Fruit fly (Drosophila melanogaster): ENCODE measurements around the gene GABA-B-R1.
A peak's percentile ranks its signal among the peaks of the same experiment; 100 is the strongest.

The GABA-B-R1 gene

dm6 chr2L:15057225-15058117, 41.3 kb downstream of the GABA-B-R1 start, which contains the start of gene ck (continued):
- TF ChIP-seq CG1647 (GFP tag; optimal IDR thresholded peaks at IDR 0.05): no peak
- no peak for TF ChIP-seq pros (GFP tag; optimal IDR thresholded peaks at IDR 0.05)
- TF ChIP-seq trem (tag; optimal IDR thresholded peaks at IDR 0.05): peak; percentile 61
- no peak for TF ChIP-seq nom (GFP tag; optimal IDR thresholded peaks at IDR 0.05)
- TF ChIP-seq lab (GFP tag; optimal IDR thresholded peaks at IDR 0.05): peak; percentile 9
- TF ChIP-seq CG2678 (tag; optimal IDR thresholded peaks at IDR 0.05): no peak
- no peak for TF ChIP-seq slbo (GFP tag; IDR thresholded peaks at IDR 0.05)
- no peak for TF ChIP-seq abd-A (tag; optimal IDR thresholded peaks at IDR 0.05)
- TF ChIP-seq CG10979 (tag; optimal IDR thresholded peaks at IDR 0.05): no peak
- no peak for TF ChIP-seq unpg (GFP tag; optimal IDR thresholded peaks at IDR 0.05)
- TF ChIP-seq ara (GFP tag; IDR thresholded peaks at IDR 0.05): no peak
- peak; percentile 15 for TF ChIP-seq CoRest (tag; optimal IDR thresholded peaks at IDR 0.05)
- no peak for TF ChIP-seq lbe (GFP tag; optimal IDR thresholded peaks at IDR 0.05)
- peak; percentile 54; the same call in 2 of the 3 replicates for TF ChIP-seq vnd (GFP tag; IDR thresholded peaks at IDR 0.05; ENCODE audit: partially characterized antibody)
- no peak for TF ChIP-seq NfI (GFP tag; optimal IDR thresholded peaks at IDR 0.05)
- TF ChIP-seq Dek (tag; optimal IDR thresholded peaks at IDR 0.05): no peak
- no peak for TF ChIP-seq jing (GFP tag; optimal IDR thresholded peaks at IDR 0.05)
- TF ChIP-seq Spps (tag; optimal IDR thresholded peaks at IDR 0.05): no peak
- peak; percentile 67 for TF ChIP-seq CG8290 (GFP tag; optimal IDR thresholded peaks at IDR 0.05)
- peak; percentile 20 to 77 for TF ChIP-seq CG8290 (tag; optimal IDR thresholded peaks at IDR 0.05)
- peak; percentile 66 for TF ChIP-seq hbn (GFP tag; IDR thresholded peaks at IDR 0.05; ENCODE audit: partially characterized antibody)
- TF ChIP-seq Jarid2 (GFP tag; optimal IDR thresholded peaks at IDR 0.05): peak; percentile 50
- TF ChIP-seq ttk (GFP tag; IDR thresholded peaks at IDR 0.05): no peak
- TF ChIP-seq sima (GFP tag; optimal IDR thresholded peaks at IDR 0.05): no peak
- no peak for TF ChIP-seq CG13424 (tag; optimal IDR thresholded peaks at IDR 0.05)
- no peak for TF ChIP-seq ash1 (GFP tag; optimal IDR thresholded peaks at IDR 0.05)
- TF ChIP-seq CG31365 (tag; optimal IDR thresholded peaks at IDR 0.05): peak; percentile 77
- peak; percentile 46; the same call in 1 of the 2 replicates for TF ChIP-seq CG3847 (GFP tag; IDR thresholded peaks at IDR 0.05)
- no peak for TF ChIP-seq repo (GFP tag; optimal IDR thresholded peaks at IDR 0.05)
- TF ChIP-seq CG4617 (GFP tag; optimal IDR thresholded peaks at IDR 0.05; ENCODE audit: borderline replicate concordance): peak; percentile 13
- TF ChIP-seq wek (GFP tag; optimal IDR thresholded peaks at IDR 0.05): no peak
- TF ChIP-seq CG10543 (GFP tag; optimal IDR thresholded peaks at IDR 0.05): no peak
- peak; percentile 18 for TF ChIP-seq CG2712 (tag; optimal IDR thresholded peaks at IDR 0.05)
- TF ChIP-seq ci (GFP tag; IDR thresholded peaks at IDR 0.05): no peak; the same call in 2 of the 3 replicates
- TF ChIP-seq Ravus (GFP tag; IDR thresholded peaks at IDR 0.05): no peak
- TF ChIP-seq HmgD (GFP tag; optimal IDR thresholded peaks at IDR 0.05): no peak
- TF ChIP-seq row (GFP tag; IDR thresholded peaks at IDR 0.05): peak; percentile 30; the same call in 1 of the 3 replicates
- TF ChIP-seq CG13296 (GFP tag; optimal IDR thresholded peaks at IDR 0.05): no peak
- no peak for TF ChIP-seq HLHmδ (GFP tag; optimal IDR thresholded peaks at IDR 0.05)
- no peak for TF ChIP-seq CG32532 (GFP tag; IDR thresholded peaks at IDR 0.05)
- TF ChIP-seq wdn (GFP tag; IDR thresholded peaks at IDR 0.05): no peak
- TF ChIP-seq tap (tag; optimal IDR thresholded peaks at IDR 0.05): no peak
- no peak for TF ChIP-seq gem (tag; optimal IDR thresholded peaks at IDR 0.05)
- TF ChIP-seq Rx (GFP tag; IDR thresholded peaks at IDR 0.05): no peak
- no peak for TF ChIP-seq CG8359 (GFP tag; optimal IDR thresholded peaks at IDR 0.05; ENCODE audit: borderline replicate concordance)
- no peak for TF ChIP-seq HLH3B (GFP tag; IDR thresholded peaks at IDR 0.05)
- no peak for TF ChIP-seq mirr (GFP tag; optimal IDR thresholded peaks at IDR 0.05)
- no peak for TF ChIP-seq bowl (GFP tag; IDR thresholded peaks at IDR 0.05)
- peak; percentile 39 for TF ChIP-seq CG17829 (tag; optimal IDR thresholded peaks at IDR 0.05)
